Fruit fly (Drosophila melanogaster): ENCODE measurements around the gene jar.

jar gene

DNA sequence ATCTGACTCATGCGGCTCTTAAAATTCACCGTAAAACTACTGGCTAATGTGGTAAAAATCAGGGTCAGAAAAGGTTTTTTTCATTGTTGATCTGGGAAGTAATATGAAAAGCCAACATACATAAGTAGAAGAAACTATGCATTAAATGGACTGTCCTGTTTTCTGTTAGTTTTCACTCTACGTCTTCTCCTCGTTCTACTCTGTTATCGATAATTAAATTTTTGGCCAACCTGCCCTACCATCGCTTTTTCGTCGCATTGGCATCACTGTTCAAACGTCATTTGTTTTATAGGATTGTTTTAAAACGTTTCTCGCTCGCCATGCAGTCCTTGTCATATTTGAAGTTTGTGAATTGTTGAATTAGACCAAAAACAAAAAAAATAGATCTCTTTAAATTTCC lies 36.3 kb downstream of the jar start:
- TF ChIP-seq CG17801 (GFP tag; optimal IDR thresholded peaks at IDR 0.05; ENCODE audit: partially characterized antibody), result no peak

DNA sequence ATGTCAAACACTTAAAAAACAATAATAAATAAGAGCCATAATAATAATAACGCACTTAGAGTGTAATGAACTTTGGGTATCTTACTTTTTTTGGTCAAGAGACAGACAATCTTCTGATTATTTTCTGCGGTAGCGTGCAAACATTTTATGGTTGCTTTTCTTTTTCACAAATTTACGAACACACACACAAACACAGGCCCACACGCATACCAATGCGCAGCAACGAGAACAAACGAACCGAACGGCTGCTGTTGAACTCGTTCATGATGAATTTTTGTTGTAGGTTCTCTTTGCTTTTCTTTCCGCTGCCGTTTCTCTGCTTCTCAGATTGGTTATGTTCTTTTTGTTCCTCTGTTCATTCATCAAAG lies 36.9 kb downstream of the jar start:
- TF ChIP-seq CG17801 (GFP tag; optimal IDR thresholded peaks at IDR 0.05; ENCODE audit: partially characterized antibody), result no peak

DNA sequence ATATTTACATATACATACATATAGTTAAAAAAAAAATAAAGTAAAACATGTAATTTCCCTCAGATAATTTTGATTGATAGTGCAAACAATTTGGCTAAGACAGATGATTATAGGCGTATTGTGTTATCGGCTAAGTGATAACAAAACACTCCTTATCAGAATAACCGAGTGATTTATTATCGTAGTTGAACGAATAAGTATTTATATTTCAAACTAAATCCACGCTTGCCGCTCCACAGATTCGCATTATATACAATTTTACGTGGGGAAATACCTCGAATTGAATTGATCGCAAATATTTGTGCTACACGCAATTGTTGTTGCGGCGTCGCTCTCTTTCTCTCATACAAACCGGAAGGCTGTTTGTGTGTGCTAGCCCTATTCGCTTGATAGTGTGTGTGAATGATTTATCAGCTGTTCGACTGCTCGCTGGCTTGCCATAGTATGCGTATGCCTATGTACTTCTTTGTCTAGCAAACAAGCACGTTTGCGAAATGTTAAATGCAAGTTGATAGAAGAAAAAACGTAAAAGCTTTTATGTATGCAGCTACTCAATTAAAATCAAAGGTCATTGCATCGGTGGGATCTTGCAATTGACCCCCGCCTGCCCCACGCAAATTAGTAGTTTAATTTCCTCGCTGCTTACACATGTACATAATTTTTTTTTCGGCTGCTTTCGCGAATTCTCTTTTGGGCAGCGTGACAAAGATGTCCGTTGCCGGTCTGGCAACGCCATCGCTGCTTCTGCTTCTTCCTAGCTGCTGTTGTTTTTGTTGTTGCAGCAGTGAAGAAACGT lies 37.5 kb downstream of the jar start:
- peak; percentile 18 for TF ChIP-seq CG17801 (GFP tag; optimal IDR thresholded peaks at IDR 0.05; ENCODE audit: partially characterized antibody)

DNA sequence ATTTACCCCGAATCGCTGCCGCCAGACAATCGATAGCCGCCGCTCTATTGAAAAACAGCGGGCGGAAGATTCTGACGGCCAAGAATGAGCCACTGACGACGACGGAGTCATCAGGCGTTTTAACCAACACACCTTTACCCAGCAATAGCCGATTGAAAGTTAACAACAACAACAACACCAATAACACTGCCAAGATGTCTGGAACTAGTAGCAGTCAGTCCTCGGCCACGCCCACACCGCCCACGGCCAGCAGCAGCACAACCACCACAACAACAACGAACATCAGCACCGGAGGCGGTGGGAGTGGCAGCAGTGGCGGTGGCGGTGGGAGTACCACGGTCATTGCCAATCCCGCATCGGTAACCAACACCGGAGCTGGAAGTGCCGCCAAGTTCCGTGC lies 39.1 kb downstream of the jar start:
- no peak for TF ChIP-seq CG17801 (GFP tag; optimal IDR thresholded peaks at IDR 0.05; ENCODE audit: partially characterized antibody)

DNA sequence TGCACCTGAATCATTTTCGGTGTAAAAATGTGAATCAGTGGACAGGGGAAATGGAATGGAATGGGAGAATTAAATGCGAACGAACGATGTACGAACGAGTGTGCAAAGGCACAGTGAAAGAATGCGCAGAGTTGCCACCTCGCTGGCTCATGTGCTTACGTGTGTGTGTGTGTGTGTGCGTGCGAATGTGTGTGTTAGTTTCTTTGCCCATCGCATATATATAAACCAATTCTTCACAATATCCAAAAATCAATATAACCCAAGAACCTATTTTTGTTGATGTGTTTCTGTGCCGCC lies 39.9 kb downstream of the jar start:
- no peak for TF ChIP-seq CG17801 (GFP tag; optimal IDR thresholded peaks at IDR 0.05; ENCODE audit: partially characterized antibody)

DNA sequence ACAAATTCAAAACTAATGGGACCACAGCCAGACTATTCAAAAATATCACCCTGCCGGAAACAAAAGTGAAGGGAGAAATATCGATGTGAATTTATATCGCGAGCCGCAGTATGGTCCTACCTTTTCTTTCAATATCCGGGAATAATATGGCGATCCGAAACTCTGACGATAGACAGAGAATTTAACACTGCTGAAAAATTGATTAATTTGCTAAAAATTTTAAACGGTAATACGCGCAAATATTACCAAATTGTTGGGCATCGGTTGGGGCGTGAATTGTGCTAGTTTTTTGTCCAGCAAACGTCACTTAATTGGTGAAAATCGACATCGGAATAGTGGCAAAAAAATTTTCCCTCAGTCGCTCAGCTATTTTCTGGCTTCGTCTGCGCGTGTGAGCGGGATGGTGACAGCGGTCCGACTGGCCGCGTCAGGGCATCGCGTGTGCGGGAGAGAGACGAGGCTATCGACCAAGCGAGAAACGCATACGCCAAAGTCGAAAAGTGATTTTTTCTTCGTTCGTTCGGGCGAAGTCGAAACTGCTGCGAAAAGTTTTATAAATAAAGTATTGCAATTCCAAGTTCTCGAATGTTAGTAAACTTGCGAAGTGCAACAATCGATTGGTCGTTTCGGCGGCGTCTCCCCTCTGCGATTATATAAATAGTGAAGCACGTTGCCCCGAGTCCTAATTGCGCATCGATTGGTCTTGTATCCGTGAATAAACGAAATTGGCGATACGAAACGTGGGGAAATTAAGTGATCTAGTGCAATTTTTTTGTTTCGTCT lies 40.4 kb downstream of the jar start, which contains the start of gene mask:
TSS of gene mask (plus strand) at position 140 of the 783 bp plus-strand sequence.
- peak; percentile 65 for TF ChIP-seq CG17801 (GFP tag; optimal IDR thresholded peaks at IDR 0.05; ENCODE audit: partially characterized antibody)

DNA sequence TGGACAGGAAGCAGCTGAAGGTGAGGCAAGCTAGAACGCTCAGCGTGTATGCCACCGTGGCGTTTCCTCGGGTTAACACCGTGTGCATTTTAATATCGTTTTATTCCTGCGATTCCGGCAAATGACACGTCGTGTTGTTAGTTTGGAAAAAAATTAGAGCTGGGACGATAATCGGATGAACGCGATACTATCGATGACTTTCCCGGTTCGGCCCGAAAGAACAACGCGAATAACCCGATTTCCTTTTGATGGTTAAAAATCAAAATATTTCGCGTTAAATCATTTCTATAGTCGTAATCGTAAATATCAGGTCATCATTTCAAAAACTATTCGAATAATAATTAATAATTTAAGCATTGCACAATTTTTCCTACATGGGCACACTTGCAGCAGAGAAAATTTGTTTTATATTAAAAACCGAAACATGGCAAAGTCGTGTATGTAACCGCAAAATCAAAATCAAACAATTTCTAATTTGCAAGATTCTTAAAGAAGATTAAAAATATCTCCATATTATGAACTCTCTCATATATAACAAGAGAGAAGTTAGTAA lies 41.1 kb downstream of the jar start, which contains the start of gene Spase22-23:
TSS of gene Spase22-23 (minus strand) at position 166 of the 553 bp plus-strand sequence.
- no peak for TF ChIP-seq CG17801 (GFP tag; optimal IDR thresholded peaks at IDR 0.05; ENCODE audit: partially characterized antibody)

DNA sequence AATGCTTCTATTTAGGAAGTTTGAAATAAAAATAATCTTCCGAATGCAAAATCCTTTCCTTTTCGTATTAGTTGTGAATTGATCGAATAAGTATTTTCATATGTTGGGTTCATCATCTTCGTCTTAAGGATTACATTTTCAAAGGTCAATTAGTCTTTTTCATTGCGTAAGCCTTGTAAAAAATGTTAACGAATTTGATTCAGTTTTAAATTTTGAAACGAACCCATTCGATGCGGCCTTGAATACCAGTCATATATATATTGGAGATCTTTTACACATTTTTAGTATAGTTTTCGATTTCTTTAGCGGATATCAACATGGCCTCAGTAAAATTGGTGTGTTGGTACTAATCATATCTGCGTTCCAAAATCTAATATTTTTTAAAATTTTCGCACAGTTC lies 42.4 kb downstream of the jar start, which contains the start of gene Acp95EF:
TSS of gene Acp95EF (plus strand) at position 301 of the 400 bp plus-strand sequence.
- TF ChIP-seq CG17801 (GFP tag; optimal IDR thresholded peaks at IDR 0.05; ENCODE audit: partially characterized antibody), result no peak

DNA sequence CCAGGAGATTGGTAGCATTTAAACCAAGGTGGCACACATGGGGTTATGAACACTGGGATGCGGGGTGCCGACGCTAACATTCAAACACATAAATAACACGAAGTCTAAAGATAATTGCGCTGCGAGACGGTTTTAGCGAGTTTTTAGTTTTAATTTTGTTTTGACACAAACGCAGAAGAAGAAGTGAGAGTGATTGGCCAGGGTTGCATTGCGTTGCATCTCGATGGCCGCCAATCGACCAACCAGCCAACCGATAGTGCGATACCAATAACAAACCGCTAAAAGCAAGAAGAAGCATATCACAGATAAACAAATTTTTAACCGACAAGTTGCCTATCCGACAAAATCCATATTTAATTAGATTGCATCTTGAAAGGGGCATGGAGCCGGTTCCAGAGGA lies 44.3 kb downstream of the jar start, which contains the start of the genes Spps and CG13609:
TSS of gene Spps (minus strand) at position 191 of the 400 bp plus-strand sequence.
TSS of gene CG13609 (plus strand) at position 280 of the 400 bp plus-strand sequence.
- peak; percentile 33 for TF ChIP-seq CG17801 (GFP tag; optimal IDR thresholded peaks at IDR 0.05; ENCODE audit: partially characterized antibody)

DNA sequence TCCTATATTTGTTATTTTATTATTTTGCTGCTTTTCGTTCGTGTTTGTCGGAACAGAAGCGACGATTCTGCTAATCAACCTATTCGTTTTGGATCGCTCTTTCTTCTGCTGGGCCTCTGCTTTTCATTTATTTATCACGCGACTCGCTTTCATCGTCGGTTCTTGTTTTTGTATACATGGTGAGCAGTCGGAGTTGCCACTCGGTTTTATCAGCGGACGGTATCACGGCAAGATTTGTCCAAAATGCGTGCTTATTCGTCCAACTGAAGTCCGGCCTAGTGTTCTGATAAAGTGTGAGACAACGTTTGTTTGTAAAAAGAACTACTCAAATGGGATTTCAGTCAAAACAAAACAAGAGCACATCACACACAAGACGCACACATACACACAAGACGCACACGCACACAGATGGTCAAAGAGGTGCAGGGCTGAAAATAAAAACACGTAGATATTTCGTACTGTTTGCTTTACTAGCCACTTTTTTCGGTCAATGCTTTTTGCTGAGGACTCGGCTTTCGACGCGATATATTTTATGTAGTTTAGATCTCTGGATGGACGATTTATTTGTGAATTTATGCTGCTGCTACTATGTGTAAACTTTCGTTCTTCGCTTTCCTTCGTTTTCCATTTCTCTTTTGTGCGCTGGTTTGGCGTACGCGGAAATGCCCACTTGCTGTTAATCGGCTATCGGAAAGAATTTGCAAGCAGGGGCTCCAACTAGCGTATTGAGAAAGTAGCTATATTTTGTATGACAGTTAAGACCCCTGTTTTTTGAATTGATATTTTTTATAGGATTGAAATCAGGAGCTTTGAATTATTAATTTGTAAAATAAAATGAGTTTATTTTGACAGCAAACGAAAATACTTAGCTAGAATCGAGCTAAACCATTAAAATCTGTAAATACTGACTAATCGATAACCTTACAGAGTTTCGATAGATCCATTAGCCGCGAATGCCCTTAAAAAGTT lies 49.4 kb downstream of the jar start, which contains the start of gene twin:
TSS of gene twin (minus strand) at position 632 of the 969 bp plus-strand sequence.
- peak; percentile 46 for TF ChIP-seq CG17801 (GFP tag; optimal IDR thresholded peaks at IDR 0.05; ENCODE audit: partially characterized antibody)

DNA sequence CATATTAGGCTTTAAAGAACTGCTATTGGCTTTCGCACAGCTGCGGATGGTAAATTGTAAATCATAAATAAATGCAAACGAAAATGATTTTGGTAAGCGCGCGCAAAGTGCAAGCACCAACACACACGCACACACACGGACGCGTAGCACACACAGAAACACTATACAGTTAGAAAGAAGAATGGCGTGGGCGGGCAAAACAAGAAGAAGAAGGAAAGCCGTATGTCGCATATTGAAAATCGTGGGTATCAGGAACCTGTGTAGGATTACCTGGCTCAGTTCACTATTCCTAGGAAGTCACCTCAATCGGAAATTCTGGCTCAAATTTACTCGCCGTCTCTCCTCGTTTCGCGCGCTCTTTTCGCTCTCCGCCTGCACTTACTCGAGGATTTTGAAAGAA lies 50.2 kb downstream of the jar start, which contains the start of gene cav:
TSS of gene cav (plus strand) at position 259 of the 400 bp plus-strand sequence.
- TF ChIP-seq CG17801 (GFP tag; optimal IDR thresholded peaks at IDR 0.05; ENCODE audit: partially characterized antibody), result no peak

DNA sequence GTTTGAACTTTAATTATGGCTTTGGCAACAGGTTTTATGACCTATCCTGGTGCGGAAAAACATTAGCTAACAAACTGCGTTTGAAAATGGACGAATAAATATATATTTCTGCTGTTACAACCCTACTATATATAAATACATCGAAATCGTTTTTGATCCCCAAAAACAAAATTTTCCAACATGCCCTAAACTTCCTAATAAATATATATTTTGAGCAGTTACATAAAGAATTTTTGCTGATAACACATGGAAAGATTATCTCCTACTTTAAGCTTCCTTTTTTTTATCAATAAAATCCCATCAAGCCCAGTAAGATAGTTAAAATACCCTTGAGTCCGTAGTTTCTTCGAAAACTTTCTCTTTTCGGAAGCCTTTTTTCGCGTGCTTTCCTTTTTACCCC lies 51.9 kb downstream of the jar start:
- TF ChIP-seq CG17801 (GFP tag; optimal IDR thresholded peaks at IDR 0.05; ENCODE audit: partially characterized antibody), result no peak

DNA sequence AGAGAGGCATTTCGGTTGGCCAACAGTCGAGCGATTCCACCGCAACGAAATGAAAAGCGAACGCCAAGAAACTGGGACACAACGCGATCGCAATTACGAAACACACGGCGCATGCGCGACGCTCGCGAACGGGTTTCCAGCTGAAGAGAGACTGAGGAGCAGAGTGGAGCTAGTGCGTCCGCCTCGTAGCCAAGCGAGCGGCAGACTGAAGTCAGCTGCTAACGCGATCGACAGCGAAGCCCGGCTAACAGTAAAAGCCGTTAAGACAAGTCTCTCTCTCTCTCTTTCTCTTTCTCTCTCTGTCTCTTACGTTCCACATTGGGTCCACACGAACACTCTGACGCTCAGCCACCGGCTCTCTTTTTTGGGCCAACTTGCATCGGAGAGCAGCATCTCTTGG lies 52.5 kb downstream of the jar start, which contains the start of gene CG17786:
TSS of gene CG17786 (minus strand) at position 154 of the 400 bp plus-strand sequence.
- TF ChIP-seq CG17801 (GFP tag; optimal IDR thresholded peaks at IDR 0.05; ENCODE audit: partially characterized antibody), result no peak

DNA sequence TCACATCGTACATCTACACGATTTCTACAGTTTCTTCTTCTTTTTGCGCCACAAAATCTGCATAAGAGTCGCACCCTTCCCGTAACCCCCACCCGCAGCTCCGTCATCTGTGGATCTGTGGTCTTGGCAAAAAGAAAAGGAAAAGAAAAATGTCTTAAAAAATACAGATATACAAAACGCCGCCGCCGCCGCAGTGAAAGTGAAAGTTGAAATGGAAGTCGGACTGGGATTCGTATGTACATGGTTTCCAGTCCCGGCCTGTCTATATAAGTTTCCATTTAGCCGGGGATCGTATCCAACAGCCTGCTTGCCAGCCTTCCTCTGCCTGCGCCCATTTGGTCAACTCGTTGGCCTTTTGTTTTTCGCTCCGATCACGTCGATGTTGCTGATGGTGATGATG lies 55.0 kb downstream of the jar start:
- TF ChIP-seq CG17801 (GFP tag; optimal IDR thresholded peaks at IDR 0.05; ENCODE audit: partially characterized antibody), result no peak
